Worm (Caenorhabditis elegans): Measurements from ENCODE around the gene C29E4.14.
"Not testable (repeated sequence)": the region's sequence is repeated elsewhere in the genome, so short reads cannot be mapped to it uniquely, and the experiment has no call there.

The C29E4.14 gene

DNA sequence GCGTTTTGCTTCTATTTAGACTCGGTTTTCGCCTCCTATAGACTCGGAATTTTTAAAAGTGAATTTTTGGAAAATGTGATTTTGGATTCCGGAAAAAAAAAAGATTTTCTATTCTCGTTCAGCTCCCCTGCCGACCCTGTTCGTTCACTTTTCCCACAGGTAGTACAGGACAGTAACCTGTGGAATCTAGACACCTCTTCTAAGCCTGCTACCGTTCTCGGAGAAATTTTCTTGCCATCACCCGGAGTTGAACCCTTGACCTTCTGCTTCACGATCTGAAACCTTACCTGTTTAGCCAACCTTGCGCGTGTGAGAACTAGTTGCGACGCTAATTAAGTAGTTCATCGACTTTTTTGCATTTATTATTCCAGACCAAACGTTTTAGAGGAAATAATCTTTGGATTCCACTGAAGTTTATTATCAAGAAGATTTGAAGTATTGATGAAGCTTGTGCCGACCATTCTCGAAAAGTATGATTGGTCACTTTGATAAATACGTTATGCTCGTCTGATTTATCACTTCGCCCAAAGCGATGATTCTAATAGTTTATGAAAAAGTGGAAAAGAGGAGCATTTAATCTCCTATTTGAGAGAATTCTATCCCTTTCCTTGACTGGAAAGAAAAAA lies 33.9 kb downstream of the C29E4.14 start:
- TF ChIP-seq mxl-2 (GFP tag; conservative IDR thresholded peaks at IDR 0.05) (0 out of 2 replicates have a peak, but pooled peaks have one; percentile 43), F44E2.7 (GFP tag; IDR thresholded peaks at IDR 0.05) (peak; percentile 70; the same call in 1 of the 2 replicates), F26F4.8 (GFP tag; conservative IDR thresholded peaks at IDR 0.05) (peak; percentile 95), lin-38 (GFP tag; IDR thresholded peaks at IDR 0.05) (peak; percentile 72), dmd-8 (GFP tag; IDR thresholded peaks at IDR 0.05) (peak; percentile 87), Y48G9A.11 (GFP tag; IDR thresholded peaks at IDR 0.05) (peak; percentile 78), arid-1 (GFP tag; conservative IDR thresholded peaks at IDR 0.05) (peak; percentile 71; the same call in 1 of the 2 replicates), lim-7 (GFP tag; IDR thresholded peaks at IDR 0.05) (peak; percentile 79), saeg-2 (GFP tag; IDR thresholded peaks at IDR 0.05) (0 out of 2 replicates have a peak, but pooled peaks have one; percentile 55), pha-4 (GFP tag; IDR thresholded peaks at IDR 0.05) (peak; percentile 64; the same call in 1 of the 2 replicates), Y75B8A.6 (GFP tag; IDR thresholded peaks at IDR 0.05) (0 out of 2 replicates have a peak, but pooled peaks have one; percentile 31), ctbp-1 (GFP tag; IDR thresholded peaks at IDR 0.05) (peak; percentile 50; the same call in 1 of the 2 replicates), madf-5 (GFP tag; IDR thresholded peaks at IDR 0.05) (peak in 1 of 2 experiments; percentile 68; a peak in 2 of 4 replicates), mdt-29 (GFP tag; IDR thresholded peaks at IDR 0.05) (peak; percentile 51; the same call in 1 of the 2 replicates), ZK337.2 (GFP tag; IDR thresholded peaks at IDR 0.05) (0 out of 2 replicates have a peak, but pooled peaks have one; percentile 46), egl-43 (GFP tag; IDR thresholded peaks at IDR 0.05) (peak; percentile 77), ceh-20 (GFP tag; IDR thresholded peaks at IDR 0.05) (0 out of 2 replicates have a peak, but pooled peaks have one; percentile 19), T26A8.4 (GFP tag; IDR thresholded peaks at IDR 0.05) (0 out of 2 replicates have a peak, but pooled peaks have one; percentile 27), vab-7 (GFP tag; IDR thresholded peaks at IDR 0.05) (peak; percentile 69), Y105C5A.15 (GFP tag; IDR thresholded peaks at IDR 0.05) (0 out of 2 replicates have a peak, but pooled peaks have one; percentile 66), nhr-41 (GFP tag; IDR thresholded peaks at IDR 0.05) (peak; percentile 68; the same call in 1 of the 2 replicates), snpc-1.2 (GFP tag; IDR thresholded peaks at IDR 0.05) (peak; percentile 71)
- not testable (repeated sequence) for TF ChIP-seq pha-4 (tag; optimal IDR thresholded peaks at IDR 0.05)

DNA sequence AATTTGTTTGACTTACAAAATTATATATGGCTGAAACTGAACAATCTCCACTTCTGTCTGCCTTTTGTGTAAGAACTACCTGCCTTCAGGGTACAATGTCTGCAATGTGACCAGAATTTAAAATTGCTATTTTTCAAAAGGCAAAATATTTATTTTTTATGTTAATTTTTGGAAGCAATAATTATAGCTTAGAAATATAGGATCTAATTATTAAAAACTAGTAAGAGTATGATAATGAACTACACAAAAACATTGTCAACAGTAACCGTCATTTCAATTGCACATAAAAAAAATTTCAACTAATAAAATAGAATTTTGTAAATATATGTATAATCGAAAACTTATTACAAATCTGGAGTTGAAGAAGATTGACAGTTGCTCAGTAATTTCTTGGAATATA lies 37.0 kb downstream of the C29E4.14 start, which contains the start of gene C29E4.9:
Gene C29E4.9, minus strand, starts transcription at position 101 of the 400 bp plus-strand sequence.
- TF ChIP-seq F44E2.7 (GFP tag; IDR thresholded peaks at IDR 0.05) (no peak), daf-12 (tag; optimal IDR thresholded peaks at IDR 0.05) (no peak), lin-39 (tag; optimal IDR thresholded peaks at IDR 0.05) (no peak), lsy-2 (tag; optimal IDR thresholded peaks at IDR 0.05) (no peak), dve-1 (tag; optimal IDR thresholded peaks at IDR 0.05; ENCODE audit: insufficient read depth) (no peak), mdt-29 (GFP tag; IDR thresholded peaks at IDR 0.05) (no peak), lim-7 (GFP tag; IDR thresholded peaks at IDR 0.05) (no peak), zfp-3 (GFP tag; conservative IDR thresholded peaks at IDR 0.05) (no peak), unc-130 (GFP tag; optimal IDR thresholded peaks at IDR 0.05) (no peak), set-16 (GFP tag; IDR thresholded peaks at IDR 0.05) (no peak), hlh-11 (tag; optimal IDR thresholded peaks at IDR 0.05) (no peak)

DNA sequence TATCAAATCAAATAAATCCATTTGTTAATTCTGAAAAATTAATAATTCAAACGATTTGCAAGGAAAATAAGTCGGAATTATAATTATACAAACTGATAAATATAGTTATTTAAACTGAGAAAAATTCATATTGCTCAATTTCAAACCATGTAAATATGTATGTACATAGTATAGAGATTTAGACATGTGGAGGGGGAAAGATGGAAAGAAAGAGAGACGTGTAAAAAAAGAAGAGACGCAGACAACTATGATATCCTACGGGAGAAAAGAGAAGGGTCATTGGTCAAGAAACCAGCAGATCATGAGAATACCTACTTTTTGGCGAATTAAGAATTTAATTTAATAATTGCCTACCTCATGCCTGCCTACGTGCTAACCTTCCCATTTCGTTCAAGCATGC lies 38.2 kb downstream of the C29E4.14 start, which contains the start of gene C29E4.11:
Gene C29E4.11, minus strand, starts transcription at position 30 of the 400 bp plus-strand sequence.
- TF ChIP-seq dve-1 (tag; optimal IDR thresholded peaks at IDR 0.05; ENCODE audit: insufficient read depth) (peak; percentile 15), nhr-48 (tag; optimal IDR thresholded peaks at IDR 0.05) (no peak), madf-9 (GFP tag; conservative IDR thresholded peaks at IDR 0.05) (no peak), spr-1 (tag; optimal IDR thresholded peaks at IDR 0.05) (no peak), mdl-1 (tag; optimal IDR thresholded peaks at IDR 0.05) (no peak), aha-1 (tag) (no peak), pha-4 (GFP tag; IDR thresholded peaks at IDR 0.05) (no peak), pha-4 (tag; optimal IDR thresholded peaks at IDR 0.05) (no peak), ceh-32 (tag; optimal IDR thresholded peaks at IDR 0.05; ENCODE audit: poor library complexity) (no peak), lsy-2 (tag; optimal IDR thresholded peaks at IDR 0.05) (peak in 1 of 2 experiments; percentile 41), ctbp-1 (GFP tag; IDR thresholded peaks at IDR 0.05) (no peak), egl-27 (tag; optimal IDR thresholded peaks at IDR 0.05) (no peak), dmd-9 (GFP tag; IDR thresholded peaks at IDR 0.05) (no peak), nhr-77 (tag; optimal IDR thresholded peaks at IDR 0.05) (no peak), mdt-29 (GFP tag; IDR thresholded peaks at IDR 0.05) (no peak), spr-3 (GFP tag; optimal IDR thresholded peaks at IDR 0.05) (no peak), ZK546.5 (tag; optimal IDR thresholded peaks at IDR 0.05) (no peak), zfp-2 (tag; optimal IDR thresholded peaks at IDR 0.05) (no peak), nhr-28 (tag; optimal IDR thresholded peaks at IDR 0.05) (no peak), saeg-2 (GFP tag; IDR thresholded peaks at IDR 0.05) (no peak), F37D6.2 (tag; optimal IDR thresholded peaks at IDR 0.05) (no peak)
